Fruit fly (Drosophila melanogaster) whole organism, embryonic: Measurements from ENCODE around the gene CG4133.

ENCODE experiments used
- CG11398 ChIP-seq: fragments of 200-800 bp; sonication (Bioruptor generic); optimal IDR thresholded peaks from 2 replicates; lab custom pipeline; 2016; ENCODE audit warnings: missing biosample characterization, missing genetic modification characterization
- CG12769 ChIP-seq: fragments of 200-800 bp; sonication (Bioruptor generic); optimal IDR thresholded peaks from 2 replicates; lab custom pipeline; 2019; ENCODE audit warnings: missing biosample characterization, mild to moderate bottlenecking, missing genetic modification characterization, moderate library complexity
- CG34376 ChIP-seq: fragments of 200-800 bp; sonication (Bioruptor generic); optimal IDR thresholded peaks from 2 replicates; lab custom pipeline; 2018; ENCODE audit warnings: missing biosample characterization, mild to moderate bottlenecking, missing genetic modification characterization
- CG8359 ChIP-seq: fragments of 200-800 bp; sonication (Bioruptor generic); optimal IDR thresholded peaks from 2 replicates; lab custom pipeline; 2017; ENCODE audit warnings: missing biosample characterization, mild to moderate bottlenecking, missing genetic modification characterization, borderline replicate concordance
- Hr78 ChIP-seq, 2 experiments: fragments of 200-800 bp in 1 of 2; fragments of >200 bp in 1 of 2; sonication (Bioruptor generic) in 1 of 2; optimal IDR thresholded peaks; 2 replicates each; lab custom pipeline; 2017 to 2019; ENCODE audit warnings: missing biosample characterization in 2 of 2, missing genetic modification characterization in 2 of 2, mild to moderate bottlenecking in 1 of 2, moderate library complexity in 1 of 2
- al ChIP-seq: fragments of 200-800 bp; sonication (Bioruptor generic); IDR thresholded peaks from 2 replicates; pipeline ENCODE4 v1.3.6; 2022; ENCODE audit warnings: missing biosample characterization, missing genetic modification characterization
- dimm ChIP-seq: fragments of 200-800 bp; sonication (Bioruptor generic); IDR thresholded peaks from 2 replicates; pipeline ENCODE4 v1.3.6; 2022; ENCODE audit warnings: missing biosample characterization, missing genetic modification characterization
- gce ChIP-seq: fragments of 200-800 bp; sonication (Bioruptor generic); IDR thresholded peaks from 3 replicates; pipeline ENCODE4 v1.3.6; 2022; ENCODE audit warnings: missing biosample characterization, missing genetic modification characterization
- sug ChIP-seq: fragments of 200-800 bp; optimal IDR thresholded peaks from 2 replicates; lab custom pipeline; 2019; ENCODE audit warnings: missing biosample characterization, mild to moderate bottlenecking, missing genetic modification characterization, moderate library complexity

- no peak for TF ChIP-seq CG12769 (tag; lab: Kevin White, UChicago)
- no peak for TF ChIP-seq al (GFP tag; lab: Robert Waterston, UW)
- no peak for TF ChIP-seq CG34376 (GFP tag; lab: Kevin White, UChicago)
- TF ChIP-seq Hr78 (GFP tag; optimal IDR thresholded peaks at IDR 0.05; lab: Kevin White, UChicago) = no peak
- TF ChIP-seq dimm (GFP tag; lab: Robert Waterston, UW) = no peak
- TF ChIP-seq gce (GFP tag; lab: Robert Waterston, UW) = no peak
- no peak for TF ChIP-seq sug
- TF ChIP-seq CG11398 (GFP tag; lab: Kevin White, UChicago) = no peak
- TF ChIP-seq CG8359 (GFP tag; lab: Kevin White, UChicago) = no peak
Observed at dm6 chr2L:472829-473228, 17.5 kb downstream of the CG4133 start, which contains the start of gene MED15.
